Fruit fly (Drosophila melanogaster) whole organism, embryonic: Measurements from ENCODE around the gene Fdx1.
A peak's percentile ranks its signal among the peaks of the same experiment; 100 is the strongest.

Experiments
- B-H2 ChIP-seq: fragments of 200-800 bp; sonication (Bioruptor generic); optimal IDR thresholded peaks from 2 replicates; lab custom pipeline; 2018; ENCODE audit warnings: missing biosample characterization, mild to moderate bottlenecking, missing genetic modification characterization
- Bdp1 ChIP-seq: fragments of 200-800 bp; sonication (Bioruptor generic); optimal IDR thresholded peaks from 3 replicates; lab custom pipeline; 2016; ENCODE audit warnings: missing biosample characterization, missing genetic modification characterization
- BtbVII ChIP-seq: fragments of 200-800 bp; sonication (Bioruptor generic); optimal IDR thresholded peaks from 3 replicates; lab custom pipeline; 2017; ENCODE audit warnings: missing biosample characterization, mild to moderate bottlenecking, missing genetic modification characterization
- CG10565 ChIP-seq: fragments of 200-800 bp; sonication (Bioruptor generic); optimal IDR thresholded peaks from 3 replicates; lab custom pipeline; 2016; ENCODE audit warnings: missing biosample characterization, mild to moderate bottlenecking, missing genetic modification characterization
- CG12744 ChIP-seq: fragments of 200-800 bp; sonication (Bioruptor generic); optimal IDR thresholded peaks from 2 replicates; lab custom pipeline; 2016; ENCODE audit warnings: missing biosample characterization, missing genetic modification characterization
- CG14014 ChIP-seq: fragments of 200-800 bp; sonication (Bioruptor generic); IDR thresholded peaks from 2 replicates; pipeline ENCODE4 v1.3.6; 2022; ENCODE audit warnings: missing biosample characterization, missing genetic modification characterization
- CG15011 ChIP-seq: fragments of 200-800 bp; sonication (Bioruptor generic); optimal IDR thresholded peaks from 3 replicates; lab custom pipeline; 2018; ENCODE audit warnings: missing biosample characterization, mild to moderate bottlenecking, missing genetic modification characterization
- CG1602 ChIP-seq: fragments of 200-800 bp; sonication (Bioruptor generic); optimal IDR thresholded peaks from 3 replicates; lab custom pipeline; 2016; ENCODE audit warnings: missing biosample characterization, missing genetic modification characterization
- CG18476 ChIP-seq: fragments of 200-800 bp; sonication (Bioruptor generic); optimal IDR thresholded peaks from 2 replicates; lab custom pipeline; 2016; ENCODE audit warnings: missing biosample characterization, mild to moderate bottlenecking, missing genetic modification characterization
- CG18619 ChIP-seq: fragments of 200-800 bp; sonication (Bioruptor generic); optimal IDR thresholded peaks from 3 replicates; lab custom pipeline; 2017; ENCODE audit warnings: missing biosample characterization, mild to moderate bottlenecking, missing genetic modification characterization
- CG18764 ChIP-seq: fragments of 200-800 bp; sonication (Bioruptor generic); optimal IDR thresholded peaks from 3 replicates; lab custom pipeline; 2016; ENCODE audit warnings: missing biosample characterization, missing genetic modification characterization
- CG2202 ChIP-seq: fragments of 200-800 bp; sonication (Bioruptor generic); optimal IDR thresholded peaks from 2 replicates; lab custom pipeline; 2018; ENCODE audit warnings: missing biosample characterization, mild to moderate bottlenecking, missing genetic modification characterization
- CG30403 ChIP-seq: fragments of 200-800 bp; sonication (Bioruptor generic); optimal IDR thresholded peaks from 3 replicates; lab custom pipeline; 2016; ENCODE audit warnings: missing biosample characterization, missing genetic modification characterization
- CG4282 ChIP-seq: fragments of 200-800 bp; sonication (Bioruptor generic); optimal IDR thresholded peaks from 2 replicates; lab custom pipeline; 2016; ENCODE audit warnings: missing biosample characterization, missing genetic modification characterization
- CG4328 ChIP-seq: fragments of 200-800 bp; sonication (Bioruptor generic); optimal IDR thresholded peaks from 3 replicates; lab custom pipeline; 2017; ENCODE audit warnings: missing biosample characterization, missing genetic modification reagents, missing genetic modification characterization
- CG4820 ChIP-seq: fragments of 200-800 bp; sonication (Bioruptor generic); optimal IDR thresholded peaks from 3 replicates; lab custom pipeline; 2016; ENCODE audit warnings: missing biosample characterization, missing genetic modification characterization
- CG5180 ChIP-seq: fragments of 200-800 bp; sonication (Bioruptor generic); optimal IDR thresholded peaks from 3 replicates; lab custom pipeline; 2017; ENCODE audit warnings: missing biosample characterization, missing genetic modification characterization, mild to moderate bottlenecking, moderate library complexity, missing genetic modification reagents
- CG7928 ChIP-seq: fragments of 200-800 bp; sonication (Bioruptor generic); optimal IDR thresholded peaks from 2 replicates; lab custom pipeline; 2017; ENCODE audit warnings: missing biosample characterization, mild to moderate bottlenecking, missing genetic modification characterization
- CG9437 ChIP-seq: fragments of 200-800 bp; sonication (Bioruptor generic); optimal IDR thresholded peaks from 2 replicates; lab custom pipeline; 2018; ENCODE audit warnings: missing biosample characterization, mild to moderate bottlenecking, missing genetic modification characterization
- D19A ChIP-seq: fragments of 200-800 bp; optimal IDR thresholded peaks from 3 replicates; lab custom pipeline; 2019; ENCODE audit warnings: missing biosample characterization, mild to moderate bottlenecking, missing genetic modification characterization, moderate library complexity
- Ets65A ChIP-seq: fragments of 200-800 bp; sonication (Bioruptor generic); peaks from one replicate; lab custom pipeline; 2016; ENCODE audit warnings: missing biosample characterization, missing genetic modification characterization
- Fer1 ChIP-seq: fragments of 200-800 bp; sonication (Bioruptor generic); optimal IDR thresholded peaks from 2 replicates; lab custom pipeline; 2017; ENCODE audit warnings: missing biosample characterization, mild to moderate bottlenecking, missing genetic modification characterization
- GATAe ChIP-seq: fragments of 200-800 bp; sonication (Bioruptor generic); conservative IDR thresholded peaks from 2 replicates; pipeline ENCODE4 v1.3.6; 2022; ENCODE audit warnings: missing biosample characterization, missing genetic modification characterization
- Gsc ChIP-seq: fragments of 200-800 bp; sonication (Bioruptor generic); IDR thresholded peaks from 2 replicates; pipeline ENCODE4 v1.3.6; 2022; ENCODE audit warnings: missing biosample characterization, missing genetic modification characterization
- Hand ChIP-seq: fragments of 200-800 bp; sonication (Bioruptor generic); optimal IDR thresholded peaks from 2 replicates; lab custom pipeline; 2017; ENCODE audit warnings: mild to moderate bottlenecking, missing biosample characterization, missing genetic modification reagents, missing genetic modification characterization
- Oaz ChIP-seq: fragments of 200-800 bp; sonication (Bioruptor generic); IDR thresholded peaks from 2 replicates; pipeline ENCODE4 v1.3.6; 2022; ENCODE audit warnings: missing biosample characterization, missing genetic modification characterization
- Poxn ChIP-seq: fragments of 200-800 bp; sonication (Bioruptor generic); IDR thresholded peaks from 2 replicates; pipeline ENCODE4 v1.3.6; 2022; ENCODE audit warnings: missing biosample characterization, missing genetic modification characterization
- Sox102F ChIP-seq: fragments of 200-800 bp; sonication (Bioruptor generic); optimal IDR thresholded peaks from 2 replicates; lab custom pipeline; 2018; ENCODE audit warnings: missing biosample characterization, mild to moderate bottlenecking, missing genetic modification characterization, moderate library complexity
- Sry-δ ChIP-seq: fragments of 200-800 bp; sonication (Bioruptor generic); optimal IDR thresholded peaks from 2 replicates; lab custom pipeline; 2016; ENCODE audit warnings: missing biosample characterization, missing genetic modification characterization
- Trl ChIP-seq, 3 experiments: fragments of >200 bp in 2 of 3; fragments of 200-800 bp in 1 of 3; sonication (Bioruptor generic) in 1 of 3; optimal IDR thresholded peaks; 2 replicates in 1 of 3; 3 replicates in 2 of 3; lab custom pipeline; 2016 to 2017; ENCODE audit warnings: missing biosample characterization in 1 of 3, missing genetic modification characterization in 1 of 3
- ash1 ChIP-seq: fragments of 200-800 bp; sonication (Bioruptor generic); optimal IDR thresholded peaks from 2 replicates; lab custom pipeline; 2018; ENCODE audit warnings: missing biosample characterization, mild to moderate bottlenecking, missing genetic modification characterization
- cato ChIP-seq: fragments of 200-800 bp; sonication (Bioruptor generic); optimal IDR thresholded peaks from 2 replicates; lab custom pipeline; 2016; ENCODE audit warnings: missing biosample characterization, missing genetic modification characterization, borderline replicate concordance
- danr ChIP-seq: fragments of 200-800 bp; sonication (Bioruptor generic); IDR thresholded peaks from 2 replicates; pipeline ENCODE4 v1.3.6; 2022; ENCODE audit warnings: missing biosample characterization, missing genetic modification characterization
- esg ChIP-seq: fragments of 200-800 bp; sonication (Bioruptor generic); conservative IDR thresholded peaks from 2 replicates; pipeline ENCODE4 v1.3.6; 2022; ENCODE audit warnings: missing biosample characterization, missing genetic modification characterization
- gcm ChIP-seq: fragments of 200-800 bp; sonication (Bioruptor generic); optimal IDR thresholded peaks from 2 replicates; lab custom pipeline; 2019; ENCODE audit warnings: missing biosample characterization, mild to moderate bottlenecking, missing genetic modification characterization, moderate library complexity
- gfzf ChIP-seq: fragments of 200-800 bp; sonication (Bioruptor generic); optimal IDR thresholded peaks from 2 replicates; lab custom pipeline; 2016; ENCODE audit warnings: missing biosample characterization, mild to moderate bottlenecking, missing genetic modification characterization, moderate library complexity
- gsb ChIP-seq: fragments of 200-800 bp; sonication (Bioruptor generic); IDR thresholded peaks from 2 replicates; pipeline ENCODE4 v1.3.6; 2022; ENCODE audit warnings: missing biosample characterization, missing genetic modification characterization
- hbn ChIP-seq: fragments of 200-800 bp; sonication (Bioruptor generic); IDR thresholded peaks from 2 replicates; pipeline ENCODE4 v1.3.6; 2022; ENCODE audit warnings: missing biosample characterization, missing genetic modification characterization; ENCODE audit not compliant: partially characterized antibody
- inv ChIP-seq: fragments of 200-800 bp; sonication (Bioruptor generic); IDR thresholded peaks from 2 replicates; pipeline ENCODE4 v1.3.6; 2022; ENCODE audit warnings: missing biosample characterization, missing genetic modification characterization; ENCODE audit not compliant: partially characterized antibody
- kni ChIP-seq: fragments of 200-800 bp; sonication (Bioruptor generic); optimal IDR thresholded peaks from 3 replicates; lab custom pipeline; 2017; ENCODE audit warnings: mild to moderate bottlenecking, missing biosample characterization, missing genetic modification reagents, missing genetic modification characterization
- lola ChIP-seq, 3 experiments: fragments of >200 bp in 2 of 3; fragments of 200-800 bp in 1 of 3; sonication (Bioruptor generic) in 1 of 3; optimal IDR thresholded peaks; 2 replicates each; lab custom pipeline; 2017 to 2019; ENCODE audit warnings: missing biosample characterization in 3 of 3, missing genetic modification characterization in 3 of 3, mild to moderate bottlenecking in 1 of 3, moderate library complexity in 1 of 3
- onecut ChIP-seq: fragments of 200-800 bp; sonication (Bioruptor generic); IDR thresholded peaks from 2 replicates; pipeline ENCODE4 v1.3.6; 2022; ENCODE audit warnings: missing biosample characterization, missing genetic modification characterization
- phol ChIP-seq: fragments of 200-800 bp; sonication (Bioruptor generic); optimal IDR thresholded peaks from 3 replicates; lab custom pipeline; 2018; ENCODE audit warnings: missing biosample characterization, mild to moderate bottlenecking, missing genetic modification characterization, moderate library complexity
- sens-2 ChIP-seq: fragments of 200-800 bp; sonication (Bioruptor generic); IDR thresholded peaks from 2 replicates; pipeline ENCODE4 v1.3.6; 2022; ENCODE audit warnings: missing biosample characterization, missing genetic modification characterization
- sna ChIP-seq: fragments of 200-800 bp; sonication (Bioruptor generic); IDR thresholded peaks from 2 replicates; pipeline ENCODE4 v1.3.6; 2022; ENCODE audit warnings: missing biosample characterization, missing genetic modification characterization; ENCODE audit not compliant: partially characterized antibody
- sqz ChIP-seq: fragments of 200-800 bp; sonication (Bioruptor generic); optimal IDR thresholded peaks from 3 replicates; lab custom pipeline; 2018; ENCODE audit warnings: missing biosample characterization, mild to moderate bottlenecking, missing genetic modification characterization
- trh ChIP-seq: fragments of 200-800 bp; sonication (Bioruptor generic); optimal IDR thresholded peaks from 2 replicates; lab custom pipeline; 2016; ENCODE audit warnings: missing biosample characterization, missing genetic modification characterization
- wdn ChIP-seq: fragments of 200-800 bp; sonication (Bioruptor generic); IDR thresholded peaks from 2 replicates; pipeline ENCODE4 v1.3.6; 2022; ENCODE audit warnings: missing biosample characterization, missing genetic modification characterization
- zfh1 ChIP-seq: fragments of 200-800 bp; sonication (Bioruptor generic); IDR thresholded peaks from 3 replicates; pipeline ENCODE4 v1.3.6; 2022; ENCODE audit warnings: missing biosample characterization, missing genetic modification characterization
- zfh2 ChIP-seq: fragments of 200-800 bp; sonication (Bioruptor generic); optimal IDR thresholded peaks from 2 replicates; lab custom pipeline; 2016; ENCODE audit warnings: missing biosample characterization, missing genetic modification characterization

Fdx1 gene

DNA sequence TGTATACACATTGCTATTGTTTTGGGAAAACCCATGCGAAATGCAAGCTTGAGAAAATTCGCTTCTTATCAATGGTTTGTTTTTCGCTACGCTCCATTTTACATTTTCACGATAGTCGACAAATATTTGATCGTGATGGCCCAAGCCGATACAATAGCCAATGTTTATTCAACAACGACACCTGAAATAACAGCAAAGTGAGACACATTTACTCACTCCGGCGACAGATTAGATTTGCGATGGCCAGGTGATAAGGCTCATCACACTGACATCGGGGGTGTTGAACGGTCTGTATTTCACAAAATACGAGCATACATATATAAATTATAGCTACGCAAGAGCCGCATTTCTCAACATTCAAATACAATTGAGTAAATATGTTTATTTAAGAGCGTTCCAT lies 26.1 kb upstream of the Fdx1 start (continued):
- TF ChIP-seq CG12744 (peak; percentile 20), Sox102F (GFP tag; lab: Kevin White, UChicago) (peak; percentile 1), kni (GFP tag; lab: Kevin White, UChicago) (peak; percentile 26), Bdp1 (GFP tag; lab: Kevin White, UChicago) (peak; percentile 18), CG14014 (GFP tag; lab: Robert Waterston, UW) (no peak; the same call in 1 of the 2 replicates), CG18619 (GFP tag; lab: Kevin White, UChicago) (peak; percentile 52), Sry-δ (GFP tag; lab: Kevin White, UChicago) (peak; percentile 28), CG4328 (GFP tag; lab: Kevin White, UChicago) (peak; percentile 70), CG10565 (GFP tag; lab: Kevin White, UChicago) (no peak), wdn (GFP tag; lab: Robert Waterston, UW) (0 out of 2 replicates have a peak, but pooled peaks have one; percentile 28), Trl (optimal IDR thresholded peaks at IDR 0.05; lab: Kevin White, UChicago) (no peak), Trl (GFP tag; optimal IDR thresholded peaks at IDR 0.05; lab: Kevin White, UChicago) (peak; percentile 70), CG1602 (GFP tag; lab: Kevin White, UChicago) (no peak), zfh2 (peak; percentile 16), B-H2 (GFP tag; lab: Kevin White, UChicago) (peak; percentile 65), Gsc (GFP tag; lab: Robert Waterston, UW) (no peak), D19A (tag; lab: Kevin White, UChicago) (peak; percentile 19), Fer1 (peak; percentile 93), inv (no peak), Oaz (GFP tag; lab: Robert Waterston, UW) (no peak), Ets65A (no peak), CG18764 (GFP tag; lab: Kevin White, UChicago) (peak; percentile 48), danr (no peak), trh (GFP tag; lab: Kevin White, UChicago) (no peak), GATAe (GFP tag; lab: Robert Waterston, UW) (peak; percentile 23; the same call in 1 of the 2 replicates), sqz (GFP tag; lab: Kevin White, UChicago) (peak; percentile 66), sna (GFP tag; lab: Robert Waterston, UW) (no peak), gfzf (GFP tag; lab: Kevin White, UChicago) (no peak), onecut (GFP tag; lab: Robert Waterston, UW) (peak; percentile 63), lola (GFP tag; optimal IDR thresholded peaks at IDR 0.05; lab: Kevin White, UChicago) (no peak), ash1 (GFP tag; lab: Kevin White, UChicago) (peak; percentile 95), CG15011 (GFP tag; lab: Kevin White, UChicago) (peak; percentile 87), CG2202 (peak; percentile 48), BtbVII (GFP tag; lab: Kevin White, UChicago) (peak; percentile 91), CG5180 (GFP tag; lab: Kevin White, UChicago) (peak; percentile 69), gcm (GFP tag; lab: Kevin White, UChicago) (peak; percentile 18), CG4282 (GFP tag; lab: Kevin White, UChicago) (no peak), CG30403 (GFP tag; lab: Kevin White, UChicago) (no peak), zfh1 (GFP tag; lab: Robert Waterston, UW) (peak; percentile 59; the same call in 2 of the 3 replicates), sens-2 (GFP tag; lab: Robert Waterston, UW) (no peak), Poxn (GFP tag; lab: Robert Waterston, UW) (no peak), Hand (GFP tag; lab: Kevin White, UChicago) (peak; percentile 3), CG7928 (GFP tag; lab: Kevin White, UChicago) (peak; percentile 43), hbn (GFP tag; lab: Robert Waterston, UW) (no peak), esg (no peak), CG18476 (peak; percentile 35), gsb (GFP tag; lab: Robert Waterston, UW) (peak; percentile 35; the same call in 1 of the 2 replicates), CG4820 (peak; percentile 12), CG9437 (GFP tag; lab: Kevin White, UChicago) (no peak), phol (tag; lab: Kevin White, UChicago) (no peak), cato (no peak)
